Worm (Caenorhabditis elegans): ENCODE data around the gene Y53C12A.8.

- TF ChIP-seq unc-42 (tag; optimal IDR thresholded peaks at IDR 0.05) = no peak
- TF ChIP-seq nfya-1 (tag; optimal IDR thresholded peaks at IDR 0.05) = no peak
- TF ChIP-seq nhr-11 (tag; optimal IDR thresholded peaks at IDR 0.05) = no peak
- TF ChIP-seq ceh-22 (tag; optimal IDR thresholded peaks at IDR 0.05) = no peak
- no peak for TF ChIP-seq ceh-24 (tag; optimal IDR thresholded peaks at IDR 0.05)
- TF ChIP-seq ref-2 (tag; optimal IDR thresholded peaks at IDR 0.05) = no peak
- no peak for TF ChIP-seq ama-1 (optimal IDR thresholded peaks at IDR 0.05)
- TF ChIP-seq ceh-19 (GFP tag; optimal IDR thresholded peaks at IDR 0.05) = no peak
- TF ChIP-seq F13H6.1 (tag; optimal IDR thresholded peaks at IDR 0.05) = no peak
- no peak for TF ChIP-seq unc-86 (tag; optimal IDR thresholded peaks at IDR 0.05)
- no peak for TF ChIP-seq pha-4 (tag; optimal IDR thresholded peaks at IDR 0.05)
- no peak for TF ChIP-seq fax-1 (tag; optimal IDR thresholded peaks at IDR 0.05)
- TF ChIP-seq ztf-16 (tag; optimal IDR thresholded peaks at IDR 0.05) = no peak
- TF ChIP-seq ceh-45 (GFP tag; IDR thresholded peaks at IDR 0.05) = no peak
Measured at ce11 chrII:9662797-9663196, 37.5 kb downstream of the Y53C12A.8 start, which contains the start of gene cyp-13A10.

Measured in whole organism, late embryonic.